Worm (Caenorhabditis elegans): ENCODE data around the gene lars-1.
A peak's percentile ranks its signal among the peaks of the same experiment; 100 is the strongest.

Gene lars-1

ce11 chrIII:4193659-4194103 lies 7.1 kb upstream of the lars-1 start, which contains the start of gene xbp-1 (continued):
- TF ChIP-seq F33H1.4 (GFP tag; IDR thresholded peaks at IDR 0.05) (no peak), F22D6.2 (tag; optimal IDR thresholded peaks at IDR 0.05) (peak; percentile 47), rpc-1 (optimal IDR thresholded peaks at IDR 0.05) (no peak), rpc-1 (tag; optimal IDR thresholded peaks at IDR 0.05) (no peak), ZK185.1 (tag; optimal IDR thresholded peaks at IDR 0.05; ENCODE audit: poor library complexity, severe bottlenecking) (peak; percentile 80), mel-28 (tag; optimal IDR thresholded peaks at IDR 0.05; ENCODE audit: borderline replicate concordance) (no peak), pha-4 (tag; optimal IDR thresholded peaks at IDR 0.05) (peak; percentile 94), ceh-40 (GFP tag; IDR thresholded peaks at IDR 0.05) (no peak), Y53F4B.3 (GFP tag; IDR thresholded peaks at IDR 0.05) (no peak), nhr-120 (GFP tag; IDR thresholded peaks at IDR 0.05) (no peak), T07F8.4 (tag; optimal IDR thresholded peaks at IDR 0.05) (no peak), ama-1 (optimal IDR thresholded peaks at IDR 0.05) (peak; percentile 75), ama-1 (GFP tag; optimal IDR thresholded peaks at IDR 0.05) (no peak), B0035.1 (tag; optimal IDR thresholded peaks at IDR 0.05) (peak; percentile 3), attf-6 (GFP tag; IDR thresholded peaks at IDR 0.05) (no peak), mes-4 (tag; optimal IDR thresholded peaks at IDR 0.05) (no peak), dpl-1 (GFP tag; optimal IDR thresholded peaks at IDR 0.05) (no peak), madf-10 (tag; optimal IDR thresholded peaks at IDR 0.05) (peak; percentile 91), nhr-27 (tag; optimal IDR thresholded peaks at IDR 0.05) (no peak), ztf-18 (tag; optimal IDR thresholded peaks at IDR 0.05) (peak; percentile 64), F37B4.10 (GFP tag; IDR thresholded peaks at IDR 0.05) (0 out of 2 replicates have a peak, but pooled peaks have one; percentile 52), snpc-4 (GFP tag; optimal IDR thresholded peaks at IDR 0.05) (no peak), snpc-4 (tag; optimal IDR thresholded peaks at IDR 0.05) (peak; percentile 52 to 71 (median 56)), him-1 (tag; optimal IDR thresholded peaks at IDR 0.05) (no peak), pbrm-1 (GFP tag; IDR thresholded peaks at IDR 0.05) (peak; percentile 55; the same call in 1 of the 2 replicates), madf-3 (GFP tag; IDR thresholded peaks at IDR 0.05) (peak; percentile 95), hrde-1 (tag; optimal IDR thresholded peaks at IDR 0.05; ENCODE audit: borderline replicate concordance) (no peak), cebp-1 (GFP tag; IDR thresholded peaks at IDR 0.05) (peak; percentile 100), cebp-1 (tag; optimal IDR thresholded peaks at IDR 0.05) (peak; percentile 100), rcor-1 (GFP tag; IDR thresholded peaks at IDR 0.05) (peak; percentile 31), madf-6 (GFP tag; IDR thresholded peaks at IDR 0.05) (peak; percentile 38; the same call in 1 of the 2 replicates), lin-26 (GFP tag; IDR thresholded peaks at IDR 0.05) (no peak), F57A8.1 (GFP tag; optimal IDR thresholded peaks at IDR 0.05) (no peak), egl-44 (GFP tag; IDR thresholded peaks at IDR 0.05) (peak; percentile 70; the same call in 1 of the 2 replicates), K11D2.4 (GFP tag; IDR thresholded peaks at IDR 0.05) (no peak; the same call in 1 of the 2 replicates), ccch-3 (GFP tag; optimal IDR thresholded peaks at IDR 0.05) (no peak), fkh-3 (tag; optimal IDR thresholded peaks at IDR 0.05) (no peak), zfh-2 (GFP tag; conservative IDR thresholded peaks at IDR 0.05) (peak; percentile 85), chd-7 (tag; optimal IDR thresholded peaks at IDR 0.05) (peak; percentile 77), snpc-1.3 (tag; optimal IDR thresholded peaks at IDR 0.05; ENCODE audit: insufficient read depth) (no peak), gei-17 (GFP tag; optimal IDR thresholded peaks at IDR 0.05) (peak; percentile 38), attf-5 (GFP tag; optimal IDR thresholded peaks at IDR 0.05) (peak; percentile 98), hsf-1 (GFP tag; IDR thresholded peaks at IDR 0.05) (no peak), nhr-179 (tag; optimal IDR thresholded peaks at IDR 0.05) (no peak), xnd-1 (tag; optimal IDR thresholded peaks at IDR 0.05) (no peak), sptf-2 (GFP tag; optimal IDR thresholded peaks at IDR 0.05) (peak; percentile 32), unc-62 (GFP tag; optimal IDR thresholded peaks at IDR 0.05) (peak; percentile 76), nfyb-1 (GFP tag; IDR thresholded peaks at IDR 0.05) (peak; percentile 93), snpc-1.1 (tag; optimal IDR thresholded peaks at IDR 0.05; ENCODE audit: insufficient read depth) (no peak), ztf-3 (GFP tag; optimal IDR thresholded peaks at IDR 0.05) (peak; percentile 3)
